Worm (Caenorhabditis elegans) whole organism, early embryonic: ENCODE results near the gene rpb-8.

Experiments
- B0310.2 ChIP-seq: sonication (generic microtip); optimal IDR thresholded peaks from 2 replicates; lab custom pipeline; 2016; ENCODE audit warnings: mild to moderate bottlenecking, missing genetic modification characterization, missing compliant biosample characterization
- F13C5.2 ChIP-seq: sonication (generic microtip); optimal IDR thresholded peaks from 2 replicates; lab custom pipeline; 2017; ENCODE audit warnings: mild to moderate bottlenecking, missing genetic modification characterization, inconsistent platforms, missing compliant biosample characterization
- aly-1 ChIP-seq: sonication (generic microtip); optimal IDR thresholded peaks from 2 replicates; lab custom pipeline; 2016; ENCODE audit warnings: missing genetic modification characterization, missing compliant biosample characterization
- ama-1 ChIP-seq: fragments of 150-350 bp; optimal IDR thresholded peaks from 2 replicates; lab custom pipeline; 2014
- ceh-13 ChIP-seq: fragments of 200-800 bp; sonication (Bioruptor generic); optimal IDR thresholded peaks from 2 replicates; lab custom pipeline; 2018; ENCODE audit warnings: mild to moderate bottlenecking, missing genetic modification characterization, missing compliant biosample characterization
- ceh-36 ChIP-seq: sonication (generic microtip); optimal IDR thresholded peaks from 2 replicates; lab custom pipeline; 2016; ENCODE audit warnings: missing genetic modification characterization, inconsistent platforms, missing compliant biosample characterization
- ets-7 ChIP-seq: sonication (generic microtip); optimal IDR thresholded peaks from 2 replicates; lab custom pipeline; 2016; ENCODE audit warnings: missing genotype, missing genetic modification characterization, missing compliant biosample characterization
- flt-1 ChIP-seq: fragments of 200-800 bp; sonication (Bioruptor generic); IDR thresholded peaks from 2 replicates; pipeline ENCODE4 v1.3.6; 2022; ENCODE audit warnings: missing genetic modification characterization, missing compliant biosample characterization
- hmbx-1 ChIP-seq: sonication (generic microtip); optimal IDR thresholded peaks from 2 replicates; lab custom pipeline; 2016; ENCODE audit warnings: mild to moderate bottlenecking, missing genetic modification characterization, missing compliant biosample characterization
- hmg-4 ChIP-seq: fragments of 200-800 bp; sonication (Bioruptor generic); optimal IDR thresholded peaks from 2 replicates; lab custom pipeline; 2018; ENCODE audit warnings: mild to moderate bottlenecking, missing genetic modification characterization, missing compliant biosample characterization
- hnd-1 ChIP-seq: sonication (generic microtip); optimal IDR thresholded peaks from 2 replicates; lab custom pipeline; 2016; ENCODE audit warnings: missing genetic modification characterization, missing compliant biosample characterization
- pes-1 ChIP-seq: fragments of 200-800 bp; sonication (Bioruptor generic); IDR thresholded peaks from 2 replicates; pipeline ENCODE4 v1.3.6; 2022; ENCODE audit warnings: missing genetic modification reagents, missing genetic modification characterization, missing compliant biosample characterization
- scrt-1 ChIP-seq: fragments of 200-800 bp; sonication (Bioruptor generic); IDR thresholded peaks from 2 replicates; pipeline ENCODE4 v1.3.6; 2022; ENCODE audit warnings: missing genetic modification characterization, missing compliant biosample characterization
- sea-1 ChIP-seq: fragments of 200-800 bp; sonication (Bioruptor generic); conservative IDR thresholded peaks from 2 replicates; pipeline ENCODE4 v1.3.6; 2022; ENCODE audit warnings: missing genetic modification characterization, missing compliant biosample characterization
- tbx-11 ChIP-seq: fragments of 200-800 bp; sonication (Bioruptor generic); IDR thresholded peaks from 2 replicates; pipeline ENCODE4 v1.3.6; 2022; ENCODE audit warnings: missing genetic modification characterization, missing compliant biosample characterization
- tbx-37 ChIP-seq: fragments of 200-800 bp; sonication (Bioruptor generic); conservative IDR thresholded peaks from 2 replicates; pipeline ENCODE4 v1.3.6; 2022; ENCODE audit warnings: missing genetic modification reagents, missing genetic modification characterization, missing compliant biosample characterization
- tra-4 ChIP-seq: sonication (generic microtip); optimal IDR thresholded peaks from 2 replicates; lab custom pipeline; 2017; ENCODE audit warnings: missing genetic modification characterization, missing compliant biosample characterization

Gene rpb-8

DNA sequence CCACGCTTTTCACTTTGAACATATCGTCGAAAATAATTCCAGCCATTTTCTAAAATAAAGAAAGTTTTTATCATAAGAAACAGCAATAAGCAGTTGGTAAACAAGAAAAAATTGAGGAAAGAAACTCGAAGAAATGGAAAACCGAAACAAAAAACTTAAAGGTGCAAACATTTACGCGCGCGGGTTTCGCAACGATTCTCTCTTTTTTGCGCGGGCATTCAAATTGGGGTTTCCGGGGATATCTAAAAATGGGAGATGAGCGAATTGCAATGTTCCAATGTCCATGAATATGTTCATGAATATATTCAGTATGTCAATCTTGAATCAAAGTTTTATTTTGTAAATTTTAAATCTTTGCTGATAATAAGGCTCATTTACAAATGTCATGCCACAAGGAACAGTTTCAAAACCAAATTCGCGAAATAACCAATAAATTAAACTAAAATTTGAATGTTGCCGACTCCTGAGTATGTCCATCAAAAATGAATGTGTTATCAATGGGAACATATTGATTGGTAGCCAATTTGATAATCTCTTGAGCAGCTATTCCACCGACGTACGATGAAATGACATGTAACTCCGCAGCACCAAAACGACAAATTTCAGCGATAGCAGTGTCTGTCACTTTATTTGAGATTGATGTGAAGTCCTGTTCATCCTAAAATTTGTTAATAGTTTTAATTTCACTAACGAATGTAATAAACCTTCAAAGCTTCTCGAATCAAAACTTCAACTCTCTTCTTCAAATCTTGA is at the start of gene rpb-8:
Gene rpb-8 (minus strand): TSS at position 49 of the 753 bp plus-strand sequence.
- TF ChIP-seq tra-4 (tag; lab: Kevin White, UChicago) (no peak), tbx-11 (no peak), hnd-1 (tag; lab: Kevin White, UChicago) (no peak), flt-1 (GFP tag; lab: Robert Waterston, UW) (no peak), ama-1 (lab: Kevin White, UChicago) (no peak), hmbx-1 (tag; lab: Kevin White, UChicago) (no peak), hmg-4 (no peak), sea-1 (GFP tag; lab: Robert Waterston, UW) (no peak), ets-7 (tag; lab: Kevin White, UChicago) (no peak), tbx-37 (GFP tag; lab: Robert Waterston, UW) (no peak)

DNA sequence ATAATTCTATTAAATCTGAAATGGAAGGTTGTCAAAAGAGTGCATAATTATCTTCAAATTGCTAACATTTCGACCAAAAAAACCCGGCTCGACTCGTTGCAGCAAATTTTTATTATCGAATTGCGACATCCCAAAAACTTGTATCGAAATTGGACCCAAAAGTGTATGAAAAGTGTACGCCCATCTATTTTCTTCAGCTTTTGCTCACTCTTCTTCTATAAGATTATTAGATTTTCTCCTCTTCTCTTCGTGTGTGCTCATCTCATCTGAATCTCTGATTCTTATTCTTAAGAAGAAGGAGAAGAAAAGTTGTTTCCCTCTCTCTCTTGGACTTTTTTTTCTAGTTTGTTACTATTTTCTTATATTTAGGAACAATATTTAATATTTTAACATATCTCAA is 49.4 kb upstream of the rpb-8 start:
- TF ChIP-seq hmg-4 (no peak), flt-1 (GFP tag; lab: Robert Waterston, UW) (no peak), tbx-11 (no peak), ceh-13 (no peak), ama-1 (lab: Kevin White, UChicago) (no peak), tbx-37 (GFP tag; lab: Robert Waterston, UW) (no peak), pes-1 (GFP tag; lab: Robert Waterston, UW) (no peak), F13C5.2 (tag; lab: Kevin White, UChicago) (no peak), tra-4 (tag; lab: Kevin White, UChicago) (no peak), scrt-1 (GFP tag; lab: Robert Waterston, UW) (no peak), B0310.2 (tag; lab: Kevin White, UChicago) (no peak), hmbx-1 (tag; lab: Kevin White, UChicago) (no peak), sea-1 (GFP tag; lab: Robert Waterston, UW) (no peak), aly-1 (tag; lab: Kevin White, UChicago) (no peak), hnd-1 (tag; lab: Kevin White, UChicago) (no peak), ets-7 (tag; lab: Kevin White, UChicago) (no peak), ceh-36 (tag; lab: Kevin White, UChicago) (no peak)

DNA sequence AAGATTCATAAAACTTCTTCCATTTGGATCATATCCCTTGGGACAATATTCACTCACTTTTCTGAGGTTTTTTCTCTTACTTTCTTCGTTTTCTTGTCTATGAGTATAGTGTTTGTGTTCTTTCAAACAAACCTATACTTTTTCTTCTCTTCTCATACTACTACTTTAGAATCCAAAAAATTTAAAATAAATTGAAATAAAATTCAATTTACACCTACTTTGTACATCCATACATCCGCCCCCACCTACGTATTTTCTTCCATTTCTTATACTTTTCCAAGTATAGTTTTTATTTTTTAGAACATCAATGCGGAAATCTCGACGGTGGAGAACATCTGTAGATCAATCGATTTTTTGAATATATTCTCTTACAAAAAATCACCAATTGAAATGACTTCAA is 47.5 kb upstream of the rpb-8 start, which contains the start of gene nca-2:
Gene nca-2 (plus strand): TSS at position 301 of the 400 bp plus-strand sequence.
- no peak for TF ChIP-seq sea-1 (GFP tag; lab: Robert Waterston, UW)
- TF ChIP-seq ceh-36 (tag; lab: Kevin White, UChicago): no peak
- TF ChIP-seq ets-7 (tag; lab: Kevin White, UChicago): no peak
- no peak for TF ChIP-seq tbx-37 (GFP tag; lab: Robert Waterston, UW)
- no peak for TF ChIP-seq F13C5.2 (tag; lab: Kevin White, UChicago)
- no peak for TF ChIP-seq hmbx-1 (tag; lab: Kevin White, UChicago)
- no peak for TF ChIP-seq flt-1 (GFP tag; lab: Robert Waterston, UW)
- no peak for TF ChIP-seq aly-1 (tag; lab: Kevin White, UChicago)
- TF ChIP-seq tra-4 (tag; lab: Kevin White, UChicago): no peak
- TF ChIP-seq B0310.2 (tag; lab: Kevin White, UChicago): no peak

DNA sequence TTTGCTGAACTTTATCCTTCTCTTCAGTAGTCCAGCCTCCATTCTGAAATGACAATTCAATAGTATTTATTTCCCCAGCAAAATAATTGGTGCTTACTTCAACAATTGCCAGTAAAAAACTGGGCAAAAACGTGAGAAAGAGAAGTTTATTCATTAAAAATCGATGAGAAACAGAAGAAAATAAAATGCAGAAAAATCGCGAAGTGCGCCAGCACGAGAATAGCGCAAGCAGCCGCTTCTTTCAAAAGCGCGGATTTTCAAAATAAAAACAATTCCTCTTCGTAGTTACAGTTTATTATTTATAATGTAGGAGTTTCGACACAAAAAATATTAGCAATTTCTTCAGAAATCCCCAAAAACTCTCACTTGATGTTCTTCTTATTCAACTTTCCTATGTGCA is 45.1 kb upstream of the rpb-8 start, which contains the start of gene C27F2.9:
Gene C27F2.9 (minus strand): TSS at position 159 of the 400 bp plus-strand sequence.
- no peak for TF ChIP-seq B0310.2 (tag; lab: Kevin White, UChicago)
- TF ChIP-seq tra-4 (tag; lab: Kevin White, UChicago): no peak
- TF ChIP-seq ceh-13: no peak
- TF ChIP-seq sea-1 (GFP tag; lab: Robert Waterston, UW): 0 out of 2 replicates have a peak, but pooled peaks have one; percentile 14
- no peak for TF ChIP-seq flt-1 (GFP tag; lab: Robert Waterston, UW)
- TF ChIP-seq scrt-1 (GFP tag; lab: Robert Waterston, UW): no peak
- no peak for TF ChIP-seq hnd-1 (tag; lab: Kevin White, UChicago)
- TF ChIP-seq F13C5.2 (tag; lab: Kevin White, UChicago): peak; percentile 91
- TF ChIP-seq ama-1 (lab: Kevin White, UChicago): no peak
- no peak for TF ChIP-seq hmg-4
- TF ChIP-seq ceh-36 (tag; lab: Kevin White, UChicago): no peak
- 0 out of 2 replicates have a peak, but pooled peaks have one; percentile 5 for TF ChIP-seq tbx-11
- TF ChIP-seq hmbx-1 (tag; lab: Kevin White, UChicago): no peak
- peak; percentile 67 for TF ChIP-seq pes-1 (GFP tag; lab: Robert Waterston, UW)
- peak; percentile 1 for TF ChIP-seq ets-7 (tag; lab: Kevin White, UChicago)
- TF ChIP-seq tbx-37 (GFP tag; lab: Robert Waterston, UW): no peak
- TF ChIP-seq aly-1 (tag; lab: Kevin White, UChicago): no peak

DNA sequence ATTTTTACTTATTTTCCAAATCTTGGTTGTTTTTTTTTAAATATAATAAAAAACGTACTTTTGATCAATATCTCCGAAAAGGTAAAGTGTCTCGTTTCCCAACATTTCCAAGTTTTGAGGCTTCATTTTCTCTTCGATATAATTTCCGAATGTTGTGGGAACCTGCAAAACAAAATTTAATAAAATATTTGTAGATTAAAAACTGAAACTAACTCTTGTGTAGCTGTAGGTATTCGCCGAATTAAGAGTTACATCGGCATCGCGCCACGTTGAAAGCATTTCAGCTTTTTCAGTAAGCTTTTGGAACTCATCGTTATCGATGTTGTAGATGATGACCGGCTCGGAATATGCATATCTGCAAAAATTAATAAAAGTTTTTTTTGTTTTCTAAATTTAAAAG is 44.6 kb upstream of the rpb-8 start, which contains the start of gene vps-22:
Gene vps-22 (minus strand): TSS at position 101 of the 400 bp plus-strand sequence.
- TF ChIP-seq sea-1 (GFP tag; lab: Robert Waterston, UW): no peak
- no peak for TF ChIP-seq scrt-1 (GFP tag; lab: Robert Waterston, UW)
- no peak for TF ChIP-seq ama-1 (lab: Kevin White, UChicago)
- no peak for TF ChIP-seq tra-4 (tag; lab: Kevin White, UChicago)
- no peak for TF ChIP-seq flt-1 (GFP tag; lab: Robert Waterston, UW)
- TF ChIP-seq hmg-4: no peak
- TF ChIP-seq ceh-36 (tag; lab: Kevin White, UChicago): no peak
- no peak for TF ChIP-seq hnd-1 (tag; lab: Kevin White, UChicago)
- TF ChIP-seq B0310.2 (tag; lab: Kevin White, UChicago): no peak
- TF ChIP-seq tbx-11: no peak
- TF ChIP-seq pes-1 (GFP tag; lab: Robert Waterston, UW): no peak
- TF ChIP-seq aly-1 (tag; lab: Kevin White, UChicago): no peak
- no peak for TF ChIP-seq hmbx-1 (tag; lab: Kevin White, UChicago)
- no peak for TF ChIP-seq tbx-37 (GFP tag; lab: Robert Waterston, UW)
- no peak for TF ChIP-seq ceh-13
- TF ChIP-seq ets-7 (tag; lab: Kevin White, UChicago): no peak
- no peak for TF ChIP-seq F13C5.2 (tag; lab: Kevin White, UChicago)

DNA sequence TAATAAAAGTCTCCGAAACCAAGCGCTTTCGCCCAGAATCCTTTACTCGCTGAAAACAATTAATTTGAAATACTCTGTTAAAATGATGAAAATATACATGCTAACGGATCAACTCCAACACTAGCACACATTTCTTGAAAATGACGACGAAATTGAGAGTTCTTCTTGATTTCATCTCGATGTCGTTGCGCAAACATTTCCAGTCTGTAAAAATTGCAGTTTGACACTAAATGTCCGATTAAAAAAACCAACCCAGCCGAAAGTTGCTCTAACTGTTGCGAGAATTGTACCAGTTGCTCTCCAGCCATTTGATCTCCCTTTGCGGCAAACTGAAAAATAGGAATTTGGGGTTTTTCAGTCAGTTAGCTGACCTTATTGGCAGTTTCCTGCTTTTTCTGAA is 43.5 kb upstream of the rpb-8 start:
- TF ChIP-seq tbx-37 (GFP tag; lab: Robert Waterston, UW): no peak
- no peak for TF ChIP-seq scrt-1 (GFP tag; lab: Robert Waterston, UW)
- no peak for TF ChIP-seq ceh-13
- no peak for TF ChIP-seq ets-7 (tag; lab: Kevin White, UChicago)
- no peak for TF ChIP-seq F13C5.2 (tag; lab: Kevin White, UChicago)
- TF ChIP-seq tbx-11: no peak
- TF ChIP-seq ceh-36 (tag; lab: Kevin White, UChicago): no peak
- TF ChIP-seq aly-1 (tag; lab: Kevin White, UChicago): no peak
